Worm (Caenorhabditis elegans): ENCODE data around the gene Y6G8.5.
"Not testable (repeated sequence)": the region's sequence is repeated elsewhere in the genome, so short reads cannot be mapped to it uniquely, and the experiment has no call there.

ce11 chrV:17606050-17606449 lies 9.5 kb downstream of the Y6G8.5 start, which contains the start of gene Y6G8.16:
- TF ChIP-seq aly-2, nhr-77, snpc-4, ceh-16, nhr-6 (tag; optimal IDR thresholded peaks at IDR 0.05): not testable (repeated sequence)
